Worm (Caenorhabditis elegans) whole organism, L2 larva: Measurements from ENCODE around the gene arl-5.
A peak's percentile ranks its signal among the peaks of the same experiment; 100 is the strongest.

Source experiments
- C34F6.9 ChIP-seq: fragments of 150-350 bp; optimal IDR thresholded peaks from 2 replicates; lab custom pipeline; 2014; ENCODE audit warnings: missing biosample characterization, missing genetic modification characterization
- F13H6.1 ChIP-seq: sonication (generic microtip); optimal IDR thresholded peaks from 2 replicates; lab custom pipeline; 2016; ENCODE audit warnings: missing genetic modification characterization, missing compliant biosample characterization
- R02D3.7 ChIP-seq: fragments of 150-350 bp; optimal IDR thresholded peaks from 2 replicates; lab custom pipeline; 2014; ENCODE audit warnings: missing biosample characterization, missing genetic modification characterization
- alr-1 ChIP-seq: fragments of 150-350 bp; optimal IDR thresholded peaks from 2 replicates; lab custom pipeline; 2014; ENCODE audit warnings: missing biosample characterization, missing genetic modification characterization
- ama-1 ChIP-seq: fragments of 150-350 bp; optimal IDR thresholded peaks from 2 replicates; lab custom pipeline; 2018; ENCODE audit warnings: inconsistent platforms
- blmp-1 ChIP-seq: sonication (generic microtip); optimal IDR thresholded peaks from 2 replicates; lab custom pipeline; 2017; ENCODE audit warnings: missing genetic modification characterization, mild to moderate bottlenecking, missing compliant biosample characterization, antibody characterized with exemption, moderate library complexity; ENCODE audit not compliant: insufficient read depth
- ceh-16 ChIP-seq: fragments of 150-350 bp; optimal IDR thresholded peaks from 2 replicates; lab custom pipeline; 2014; ENCODE audit warnings: missing biosample characterization, missing genetic modification characterization
- ceh-82 ChIP-seq: fragments of 150-350 bp; optimal IDR thresholded peaks from 2 replicates; lab custom pipeline; 2014; ENCODE audit warnings: missing biosample characterization, missing genetic modification characterization
- crh-2 ChIP-seq: sonication (generic microtip); optimal IDR thresholded peaks from 2 replicates; lab custom pipeline; 2017; ENCODE audit warnings: missing biosample characterization, missing genetic modification characterization
- dmd-4 ChIP-seq: sonication (generic microtip); optimal IDR thresholded peaks from 2 replicates; lab custom pipeline; 2017; ENCODE audit warnings: missing biosample characterization, missing genetic modification characterization
- elt-1 ChIP-seq: fragments of 150-350 bp; optimal IDR thresholded peaks from 2 replicates; lab custom pipeline; 2014; ENCODE audit warnings: missing biosample characterization, missing genetic modification characterization
- elt-3 ChIP-seq: sonication (generic microtip); optimal IDR thresholded peaks from 2 replicates; lab custom pipeline; 2017; ENCODE audit warnings: missing biosample characterization, missing genetic modification characterization
- fos-1 ChIP-seq: fragments of 150-350 bp; optimal IDR thresholded peaks from 2 replicates; lab custom pipeline; 2014; ENCODE audit warnings: missing biosample characterization, missing genetic modification characterization
- gmeb-1 ChIP-seq: fragments of 150-350 bp; optimal IDR thresholded peaks from 2 replicates; lab custom pipeline; 2014; ENCODE audit warnings: missing biosample characterization, missing genetic modification characterization
- lin-11 ChIP-seq: fragments of 150-350 bp; sonication (generic microtip); optimal IDR thresholded peaks from 2 replicates; lab custom pipeline; 2014; ENCODE audit warnings: missing biosample characterization, missing genetic modification characterization, inconsistent platforms, mixed read lengths
- lin-13 ChIP-seq: fragments of 150-350 bp; optimal IDR thresholded peaks from 2 replicates; lab custom pipeline; 2014; ENCODE audit warnings: missing biosample characterization, missing genetic modification reagents, missing genetic modification characterization
- lin-39 ChIP-seq: fragments of 150-350 bp; optimal IDR thresholded peaks from 2 replicates; lab custom pipeline; 2014; ENCODE audit warnings: missing biosample characterization, missing genetic modification reagents, missing genetic modification characterization
- lsy-2 ChIP-seq, 2 experiments: fragments of 150-350 bp in 1 of 2; sonication (generic microtip) in 1 of 2; optimal IDR thresholded peaks; 2 replicates each; lab custom pipeline; 2014 to 2017; ENCODE audit warnings: missing biosample characterization in 2 of 2, missing genetic modification characterization in 2 of 2
- mab-5 ChIP-seq: fragments of 150-350 bp; optimal IDR thresholded peaks from 2 replicates; lab custom pipeline; 2014; ENCODE audit warnings: missing biosample characterization, missing genetic modification characterization
- mbf-1 ChIP-seq: sonication (generic microtip); optimal IDR thresholded peaks from 2 replicates; lab custom pipeline; 2017; ENCODE audit warnings: missing biosample characterization, missing genetic modification characterization
- mdl-1 ChIP-seq, 2 experiments: fragments of 150-350 bp in 1 of 2; sonication (generic microtip) in 1 of 2; optimal IDR thresholded peaks; 2 replicates each; lab custom pipeline; 2017; ENCODE audit warnings: missing biosample characterization in 2 of 2, missing genetic modification characterization in 2 of 2
- nhr-10 ChIP-seq: sonication (generic microtip); optimal IDR thresholded peaks from 2 replicates; lab custom pipeline; 2017; ENCODE audit warnings: missing biosample characterization, missing genetic modification characterization
- nhr-11 ChIP-seq: fragments of 150-350 bp; optimal IDR thresholded peaks from 2 replicates; lab custom pipeline; 2014; ENCODE audit warnings: missing biosample characterization, missing genetic modification characterization
- nhr-129 ChIP-seq: fragments of 150-350 bp; optimal IDR thresholded peaks from 2 replicates; lab custom pipeline; 2014; ENCODE audit warnings: missing biosample characterization, missing genetic modification characterization
- nhr-21 ChIP-seq: fragments of 150-350 bp; optimal IDR thresholded peaks from 2 replicates; lab custom pipeline; 2014; ENCODE audit warnings: missing biosample characterization, missing genetic modification characterization
- nhr-23 ChIP-seq: fragments of 150-350 bp; optimal IDR thresholded peaks from 2 replicates; lab custom pipeline; 2014; ENCODE audit warnings: missing biosample characterization, missing genetic modification reagents, missing genetic modification characterization
- nhr-237 ChIP-seq: fragments of 150-350 bp; optimal IDR thresholded peaks from 2 replicates; lab custom pipeline; 2014; ENCODE audit warnings: missing biosample characterization, missing genetic modification characterization
- nhr-25 ChIP-seq: fragments of 150-350 bp; sonication (generic microtip); optimal IDR thresholded peaks from 3 replicates; lab custom pipeline; 2014; ENCODE audit warnings: missing biosample characterization, missing genetic modification characterization
- nhr-77 ChIP-seq: fragments of 150-350 bp; optimal IDR thresholded peaks from 2 replicates; lab custom pipeline; 2014; ENCODE audit warnings: missing biosample characterization, missing genetic modification characterization
- sem-4 ChIP-seq: fragments of 150-350 bp; optimal IDR thresholded peaks from 2 replicates; lab custom pipeline; 2014; ENCODE audit warnings: missing biosample characterization, missing genetic modification reagents, missing genetic modification characterization
- skn-1 ChIP-seq: sonication (generic microtip); optimal IDR thresholded peaks from 2 replicates; lab custom pipeline; 2017; ENCODE audit warnings: missing biosample characterization, missing genetic modification characterization
- sma-3 ChIP-seq: sonication (generic microtip); optimal IDR thresholded peaks from 2 replicates; lab custom pipeline; 2016; ENCODE audit warnings: missing genetic modification reagents, missing genetic modification characterization, missing compliant biosample characterization
- unc-55 ChIP-seq: fragments of 150-350 bp; sonication (generic microtip); optimal IDR thresholded peaks from 3 replicates; lab custom pipeline; 2014; ENCODE audit warnings: missing biosample characterization, missing genetic modification reagents, missing genetic modification characterization
- unc-62 ChIP-seq: fragments of 150-350 bp; optimal IDR thresholded peaks from 2 replicates; lab custom pipeline; 2014; ENCODE audit warnings: missing biosample characterization, missing genetic modification reagents, missing genetic modification characterization
- zag-1 ChIP-seq: fragments of 150-350 bp; optimal IDR thresholded peaks from 2 replicates; lab custom pipeline; 2014; ENCODE audit warnings: missing biosample characterization, missing genetic modification characterization
- ztf-1 ChIP-seq: fragments of 200-800 bp; sonication (Bioruptor generic); conservative IDR thresholded peaks from 2 replicates; pipeline ENCODE4 v1.3.6; 2022; ENCODE audit warnings: missing genetic modification characterization, missing compliant biosample characterization
- ztf-11 ChIP-seq: sonication (generic microtip); optimal IDR thresholded peaks from 2 replicates; lab custom pipeline; 2017; ENCODE audit warnings: missing biosample characterization, missing genetic modification characterization

arl-5 gene

ce11 chrIII:9846093-9846492 is 23.1 kb downstream of the arl-5 start, which contains the start of gene K11H3.2:
K11H3.2 (plus strand) TSS chrIII:9846393.
- TF ChIP-seq zag-1 (tag; lab: Kevin White, UChicago), result no peak
- TF ChIP-seq lin-39 (tag; lab: Kevin White, UChicago), result no peak
- TF ChIP-seq unc-62 (GFP tag; lab: Kevin White, UChicago), result no peak
- TF ChIP-seq sem-4 (tag; lab: Kevin White, UChicago), result no peak
- no peak for TF ChIP-seq skn-1 (tag; lab: Kevin White, UChicago)
- TF ChIP-seq nhr-11 (tag; lab: Kevin White, UChicago), result no peak
- TF ChIP-seq lin-11 (tag; lab: Kevin White, UChicago), result no peak
- no peak for TF ChIP-seq nhr-10
- TF ChIP-seq mbf-1 (tag; lab: Kevin White, UChicago), result no peak

ce11 chrIII:9848083-9848482 is 25.0 kb downstream of the arl-5 start, which contains the start of gene mrpl-36:
mrpl-36 (minus strand) TSS chrIII:9848116.
- TF ChIP-seq zag-1 (tag; lab: Kevin White, UChicago), result no peak
- no peak for TF ChIP-seq elt-1 (tag; lab: Kevin White, UChicago)
- TF ChIP-seq alr-1, result no peak
- peak; percentile 14 for TF ChIP-seq sem-4 (tag; lab: Kevin White, UChicago)
- no peak for TF ChIP-seq nhr-77
- TF ChIP-seq nhr-23 (tag; lab: Kevin White, UChicago), result no peak
- peak; percentile 24 for TF ChIP-seq lin-13 (GFP tag; lab: Kevin White, UChicago)
- TF ChIP-seq mab-5 (tag; lab: Kevin White, UChicago), result no peak
- no peak for TF ChIP-seq nhr-21 (tag; lab: Kevin White, UChicago)
- no peak for TF ChIP-seq lin-11 (tag; lab: Kevin White, UChicago)
- no peak for TF ChIP-seq ceh-82
- TF ChIP-seq mdl-1 (tag; optimal IDR thresholded peaks at IDR 0.05; lab: Kevin White, UChicago), result no peak
- TF ChIP-seq R02D3.7 (tag; lab: Kevin White, UChicago), result no peak
- peak in 1 of 2 experiments; percentile 67 for TF ChIP-seq lsy-2 (tag; optimal IDR thresholded peaks at IDR 0.05; lab: Kevin White, UChicago)
- TF ChIP-seq gmeb-1 (tag; lab: Kevin White, UChicago), result no peak
- TF ChIP-seq unc-62 (GFP tag; lab: Kevin White, UChicago), result no peak
- no peak for TF ChIP-seq nhr-25 (tag; lab: Kevin White, UChicago)
- TF ChIP-seq lin-39 (tag; lab: Kevin White, UChicago), result no peak
- TF ChIP-seq C34F6.9, result peak; percentile 72
- no peak for TF ChIP-seq ztf-11
- TF ChIP-seq nhr-10, result no peak
- TF ChIP-seq ztf-1 (GFP tag; lab: Robert Waterston, UW), result no peak
- TF ChIP-seq nhr-237 (tag; lab: Kevin White, UChicago), result no peak
- TF ChIP-seq ama-1 (lab: Kevin White, UChicago), result no peak
- TF ChIP-seq unc-55 (GFP tag; lab: Kevin White, UChicago), result peak; percentile 73
- TF ChIP-seq ceh-16 (tag; lab: Kevin White, UChicago), result no peak
- no peak for TF ChIP-seq blmp-1 (tag; lab: Kevin White, UChicago)
- no peak for TF ChIP-seq nhr-11 (tag; lab: Kevin White, UChicago)
- TF ChIP-seq sma-3 (GFP tag; lab: Kevin White, UChicago), result no peak
- peak; percentile 33 for TF ChIP-seq nhr-129 (tag; lab: Kevin White, UChicago)
- no peak for TF ChIP-seq F13H6.1 (tag; lab: Kevin White, UChicago)
- no peak for TF ChIP-seq elt-3 (tag; lab: Kevin White, UChicago)
- peak; percentile 27 for TF ChIP-seq fos-1 (tag; lab: Kevin White, UChicago)
- no peak for TF ChIP-seq mbf-1 (tag; lab: Kevin White, UChicago)
- no peak for TF ChIP-seq crh-2 (tag; lab: Kevin White, UChicago)
- no peak for TF ChIP-seq dmd-4

ce11 chrIII:9848603-9849002 is 25.6 kb downstream of the arl-5 start:
- TF ChIP-seq ztf-11 (no peak), C34F6.9 (no peak), lsy-2 (tag; optimal IDR thresholded peaks at IDR 0.05; lab: Kevin White, UChicago) (no peak), lin-39 (tag; lab: Kevin White, UChicago) (no peak), sem-4 (tag; lab: Kevin White, UChicago) (no peak), unc-62 (GFP tag; lab: Kevin White, UChicago) (no peak), zag-1 (tag; lab: Kevin White, UChicago) (no peak), mab-5 (tag; lab: Kevin White, UChicago) (no peak), ceh-82 (no peak), mbf-1 (tag; lab: Kevin White, UChicago) (no peak)
- TF ChIP-seq, all 48 proteins: peak for 0
